Worm (Caenorhabditis elegans) whole organism, late embryonic: ENCODE data around the gene mec-14.

Experiments
- C38D4.7 ChIP-seq: fragments of 200-800 bp; sonication (Bioruptor generic); optimal IDR thresholded peaks from 2 replicates; lab custom pipeline; 2018; ENCODE audit warnings: mild to moderate bottlenecking, missing genetic modification characterization, moderate library complexity, missing compliant biosample characterization
- F13H6.1 ChIP-seq: sonication (generic microtip); optimal IDR thresholded peaks from 2 replicates; lab custom pipeline; 2016; ENCODE audit warnings: missing genetic modification characterization, missing compliant biosample characterization
- K09A11.1 ChIP-seq: sonication (generic microtip); optimal IDR thresholded peaks from 2 replicates; lab custom pipeline; 2017; ENCODE audit warnings: antibody characterized with exemption, mild to moderate bottlenecking, missing genetic modification characterization, missing compliant biosample characterization; ENCODE audit not compliant: insufficient read depth
- Y22D7AL.16 ChIP-seq: sonication (generic microtip); optimal IDR thresholded peaks from 2 replicates; lab custom pipeline; 2016; ENCODE audit warnings: missing genetic modification characterization, missing compliant biosample characterization
- ahr-1 ChIP-seq: sonication (generic microtip); optimal IDR thresholded peaks from 2 replicates; lab custom pipeline; 2016; ENCODE audit warnings: missing genetic modification characterization, missing compliant biosample characterization
- ceh-18 ChIP-seq: sonication (generic microtip); optimal IDR thresholded peaks from 2 replicates; lab custom pipeline; 2016; ENCODE audit warnings: missing genetic modification characterization, missing compliant biosample characterization
- ceh-2 ChIP-seq: sonication (generic microtip); optimal IDR thresholded peaks from 2 replicates; lab custom pipeline; 2016; ENCODE audit warnings: missing genotype, missing genetic modification characterization, missing compliant biosample characterization
- ceh-22 ChIP-seq: sonication (generic microtip); optimal IDR thresholded peaks from 2 replicates; lab custom pipeline; 2017; ENCODE audit warnings: missing biosample characterization, missing genetic modification characterization
- ceh-24 ChIP-seq: sonication (generic microtip); optimal IDR thresholded peaks from 2 replicates; lab custom pipeline; 2016; ENCODE audit warnings: mild to moderate bottlenecking, missing genetic modification characterization, missing compliant biosample characterization
- ceh-30 ChIP-seq: fragments of 150-350 bp; optimal IDR thresholded peaks from 2 replicates; lab custom pipeline; 2014; ENCODE audit warnings: missing biosample characterization, missing genetic modification characterization
- ceh-31 ChIP-seq: sonication (generic microtip); optimal IDR thresholded peaks from 2 replicates; lab custom pipeline; 2016; ENCODE audit warnings: missing genetic modification characterization, missing compliant biosample characterization
- ceh-48 ChIP-seq: sonication (generic microtip); optimal IDR thresholded peaks from 2 replicates; lab custom pipeline; 2016; ENCODE audit warnings: missing genetic modification characterization, inconsistent platforms, missing compliant biosample characterization
- ceh-6 ChIP-seq: fragments of 200-800 bp; sonication (Bioruptor generic); optimal IDR thresholded peaks from 2 replicates; lab custom pipeline; 2018; ENCODE audit warnings: mild to moderate bottlenecking, missing genetic modification characterization, missing compliant biosample characterization
- ceh-9 ChIP-seq: sonication (generic microtip); optimal IDR thresholded peaks from 2 replicates; lab custom pipeline; 2016; ENCODE audit warnings: mild to moderate bottlenecking, missing genetic modification characterization, inconsistent platforms, missing compliant biosample characterization
- dve-1 ChIP-seq: sonication (generic microtip); optimal IDR thresholded peaks from 2 replicates; lab custom pipeline; 2017; ENCODE audit warnings: antibody characterized with exemption, mild to moderate bottlenecking, missing genetic modification characterization, missing compliant biosample characterization
- elt-4 ChIP-seq: sonication (generic microtip); optimal IDR thresholded peaks from 2 replicates; lab custom pipeline; 2016; ENCODE audit warnings: missing genetic modification characterization, missing compliant biosample characterization
- eyg-1 ChIP-seq: sonication (generic microtip); optimal IDR thresholded peaks from 2 replicates; lab custom pipeline; 2016; ENCODE audit warnings: missing genotype, missing genetic modification characterization, missing compliant biosample characterization
- fkh-10 ChIP-seq: fragments of 150-350 bp; optimal IDR thresholded peaks from 2 replicates; lab custom pipeline; 2014; ENCODE audit warnings: missing biosample characterization, missing genetic modification reagents, missing genetic modification characterization
- fkh-6 ChIP-seq: sonication (generic microtip); optimal IDR thresholded peaks from 2 replicates; lab custom pipeline; 2016; ENCODE audit warnings: missing genetic modification characterization, missing compliant biosample characterization
- gmeb-2 ChIP-seq: sonication (generic microtip); optimal IDR thresholded peaks from 2 replicates; lab custom pipeline; 2016; ENCODE audit warnings: missing genetic modification characterization, inconsistent platforms, missing compliant biosample characterization
- hlh-13 ChIP-seq: fragments of 200-800 bp; sonication (Bioruptor generic); optimal IDR thresholded peaks from 2 replicates; lab custom pipeline; 2018; ENCODE audit warnings: mild to moderate bottlenecking, missing genetic modification characterization, missing compliant biosample characterization
- mec-3 ChIP-seq: sonication (generic microtip); optimal IDR thresholded peaks from 2 replicates; lab custom pipeline; 2016; ENCODE audit warnings: borderline replicate concordance, missing genetic modification characterization, missing compliant biosample characterization
- nfya-1 ChIP-seq: sonication (generic microtip); optimal IDR thresholded peaks from 2 replicates; lab custom pipeline; 2017; ENCODE audit warnings: missing genetic modification characterization, mild to moderate bottlenecking, missing compliant biosample characterization, antibody characterized with exemption, moderate library complexity
- odd-2 ChIP-seq: sonication (generic microtip); optimal IDR thresholded peaks from 2 replicates; lab custom pipeline; 2017; ENCODE audit warnings: antibody characterized with exemption, mild to moderate bottlenecking, missing genetic modification characterization, missing compliant biosample characterization
- pag-3 ChIP-seq: sonication (generic microtip); optimal IDR thresholded peaks from 2 replicates; lab custom pipeline; 2016; ENCODE audit warnings: missing compliant biosample characterization, missing genetic modification characterization, borderline replicate concordance
- pax-1 ChIP-seq: fragments of 150-350 bp; optimal IDR thresholded peaks from 2 replicates; lab custom pipeline; 2014; ENCODE audit warnings: missing biosample characterization, missing genetic modification characterization
- pha-2 ChIP-seq: sonication (generic microtip); optimal IDR thresholded peaks from 2 replicates; lab custom pipeline; 2017; ENCODE audit warnings: mild to moderate bottlenecking, missing genetic modification characterization, missing compliant biosample characterization
- pha-4 ChIP-seq: fragments of 150-350 bp; optimal IDR thresholded peaks from 2 replicates; lab custom pipeline; 2018; ENCODE audit warnings: missing biosample characterization, missing genetic modification reagents, missing genetic modification characterization
- rnt-1 ChIP-seq: sonication (generic microtip); optimal IDR thresholded peaks from 2 replicates; lab custom pipeline; 2016; ENCODE audit warnings: missing genetic modification characterization, missing compliant biosample characterization
- syd-9 ChIP-seq: sonication (generic microtip); optimal IDR thresholded peaks from 2 replicates; lab custom pipeline; 2016; ENCODE audit warnings: mild to moderate bottlenecking, missing genetic modification characterization, moderate library complexity, missing compliant biosample characterization
- tbx-2 ChIP-seq: sonication (generic microtip); optimal IDR thresholded peaks from 2 replicates; lab custom pipeline; 2016; ENCODE audit warnings: missing genetic modification characterization, missing compliant biosample characterization
- unc-3 ChIP-seq, 2 experiments: fragments of 200-800 bp in 1 of 2; sonication (Bioruptor generic) in 1 of 2; sonication (generic microtip) in 1 of 2; conservative IDR thresholded peaks in 1 of 2; optimal IDR thresholded peaks in 1 of 2; 2 replicates each; pipeline versions ENCODE4 v1.3.6 to Lab custom; 2016 to 2022; ENCODE audit warnings: missing compliant biosample characterization in 2 of 2, missing genetic modification characterization in 2 of 2, missing genetic modification reagents in 1 of 2
- unc-42 ChIP-seq: sonication (generic microtip); optimal IDR thresholded peaks from 2 replicates; lab custom pipeline; 2016; ENCODE audit warnings: missing genotype, missing genetic modification characterization, missing compliant biosample characterization
- unc-55 ChIP-seq: sonication (generic microtip); optimal IDR thresholded peaks from 2 replicates; lab custom pipeline; 2017; ENCODE audit warnings: missing biosample characterization, missing genetic modification reagents, missing genetic modification characterization
- ztf-16 ChIP-seq: sonication (generic microtip); optimal IDR thresholded peaks from 2 replicates; lab custom pipeline; 2017; ENCODE audit warnings: missing genetic modification characterization, missing compliant biosample characterization

mec-14 gene

DNA sequence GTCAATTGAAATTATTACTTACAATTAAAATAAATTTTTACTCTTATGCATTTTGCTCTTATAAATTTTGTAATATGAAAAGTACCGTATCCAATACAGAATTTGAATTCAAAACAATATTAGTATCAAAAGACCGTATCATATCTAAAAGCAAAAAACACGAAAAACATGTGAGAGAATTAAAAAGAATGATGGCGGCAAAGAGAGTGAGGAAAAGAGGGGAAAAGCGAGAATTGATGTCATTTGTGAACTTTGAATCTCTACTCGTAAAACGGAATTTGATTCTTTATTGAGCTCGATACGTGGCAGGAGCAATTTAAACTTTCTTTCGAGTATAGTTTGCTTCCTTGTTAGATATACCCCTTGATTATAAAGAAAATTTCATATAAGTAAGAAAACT lies 38.3 kb downstream of the mec-14 start:
- TF ChIP-seq hlh-13 (GFP tag; lab: Kevin White, UChicago) (no peak), ceh-2 (tag; lab: Kevin White, UChicago) (no peak), fkh-10 (GFP tag; lab: Kevin White, UChicago) (no peak), fkh-6 (no peak)

DNA sequence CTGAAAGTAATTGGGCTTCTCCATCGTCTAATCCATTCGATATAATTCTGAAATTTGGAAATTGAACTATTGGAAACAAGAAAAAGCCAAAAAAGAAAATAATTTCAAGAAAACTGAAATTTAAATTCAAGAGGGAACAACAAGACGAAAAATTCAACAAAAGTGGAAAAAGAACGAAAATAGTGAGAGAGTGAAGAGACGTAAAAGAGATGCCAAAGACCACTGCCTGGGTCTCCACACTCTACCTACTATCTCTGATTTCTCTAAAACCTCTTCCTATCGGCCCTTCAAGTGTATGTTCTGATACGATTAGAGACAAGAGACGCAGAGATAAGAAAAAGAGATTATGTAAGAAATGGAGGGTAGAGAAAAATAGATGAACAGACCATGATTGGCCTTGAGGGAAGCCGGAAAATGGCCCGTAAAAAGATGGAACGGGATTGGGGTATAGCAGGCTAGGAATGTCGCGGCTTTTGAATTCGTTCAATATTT lies 39.0 kb downstream of the mec-14 start, which contains the start of gene ogt-1:
TSS of gene ogt-1 (minus strand) at position 51 of the 492 bp plus-strand sequence.
- TF ChIP-seq unc-42: peak; percentile 66
- TF ChIP-seq ceh-31 (tag; lab: Kevin White, UChicago): peak; percentile 68
- no peak for TF ChIP-seq gmeb-2 (tag; lab: Kevin White, UChicago)
- peak; percentile 14 for TF ChIP-seq rnt-1 (tag; lab: Kevin White, UChicago)
- no peak for TF ChIP-seq K09A11.1 (tag; lab: Kevin White, UChicago)
- TF ChIP-seq ceh-18 (tag; lab: Kevin White, UChicago): peak; percentile 9
- TF ChIP-seq ztf-16 (tag; lab: Kevin White, UChicago): no peak
- TF ChIP-seq elt-4: no peak
- TF ChIP-seq nfya-1 (tag; lab: Kevin White, UChicago): peak; percentile 93
- TF ChIP-seq unc-55 (GFP tag; lab: Kevin White, UChicago): peak; percentile 78
- TF ChIP-seq pax-1 (tag; lab: Kevin White, UChicago): peak; percentile 79
- TF ChIP-seq dve-1: peak; percentile 12
- no peak for TF ChIP-seq ceh-24 (tag; lab: Kevin White, UChicago)
- peak; percentile 4 for TF ChIP-seq tbx-2 (tag; lab: Kevin White, UChicago)
- no peak for TF ChIP-seq ceh-9

DNA sequence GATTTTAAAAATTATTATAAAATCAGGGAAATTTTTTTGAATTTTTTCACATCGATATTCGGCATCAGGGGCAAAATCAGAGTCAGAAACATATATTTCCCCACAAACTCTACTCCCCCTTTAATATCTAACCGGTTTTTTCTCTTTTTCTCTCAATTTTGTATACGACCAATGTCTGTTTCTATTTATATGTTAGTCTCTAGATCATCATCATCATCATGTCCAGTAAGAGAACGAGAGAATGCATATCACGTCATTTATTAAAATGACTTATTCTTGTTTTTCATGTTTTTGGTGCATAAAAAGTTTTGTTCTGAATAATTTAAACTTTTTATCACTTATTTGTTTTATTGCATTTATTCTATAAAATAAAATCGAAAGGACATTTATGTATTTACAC lies 40.2 kb downstream of the mec-14 start:
- TF ChIP-seq pax-1 (tag; lab: Kevin White, UChicago) (no peak), nfya-1 (tag; lab: Kevin White, UChicago) (no peak), unc-3 (GFP tag; conservative IDR thresholded peaks at IDR 0.05; lab: Robert Waterston, UW) (no peak), unc-3 (tag; optimal IDR thresholded peaks at IDR 0.05; lab: Kevin White, UChicago) (no peak), pag-3 (tag; lab: Kevin White, UChicago) (no peak), Y22D7AL.16 (tag; lab: Kevin White, UChicago) (no peak), mec-3 (no peak), ceh-30 (tag; lab: Kevin White, UChicago) (no peak), unc-55 (GFP tag; lab: Kevin White, UChicago) (no peak), tbx-2 (tag; lab: Kevin White, UChicago) (no peak), K09A11.1 (tag; lab: Kevin White, UChicago) (no peak), syd-9 (tag; lab: Kevin White, UChicago) (no peak), eyg-1 (tag; lab: Kevin White, UChicago) (no peak), ahr-1 (tag; lab: Kevin White, UChicago) (no peak), ceh-6 (GFP tag; lab: Kevin White, UChicago) (no peak), C38D4.7 (GFP tag; lab: Kevin White, UChicago) (no peak), ceh-22 (tag; lab: Kevin White, UChicago) (no peak)

DNA sequence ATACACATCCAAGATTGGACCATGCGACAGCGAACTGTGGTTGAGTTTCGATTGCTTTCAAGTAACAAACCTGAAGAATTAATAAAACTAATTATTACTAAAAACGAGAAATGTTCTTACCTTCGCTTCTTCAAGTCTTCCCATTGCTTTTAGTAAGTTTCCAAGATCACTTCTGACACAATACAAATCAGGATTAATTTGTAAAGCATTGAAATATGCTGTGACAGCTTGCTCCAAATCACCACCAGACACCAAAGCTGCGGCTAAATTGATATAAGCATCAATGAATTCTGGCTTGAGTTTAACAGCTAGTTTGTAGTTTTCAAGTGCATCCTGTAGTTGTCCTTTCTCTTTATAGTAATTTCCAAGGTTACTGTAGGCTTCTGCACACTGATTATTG lies 42.6 kb downstream of the mec-14 start:
- TF ChIP-seq mec-3 (no peak), F13H6.1 (tag; lab: Kevin White, UChicago) (no peak), Y22D7AL.16 (tag; lab: Kevin White, UChicago) (no peak), pha-2 (no peak), ceh-48 (tag; lab: Kevin White, UChicago) (no peak), pag-3 (tag; lab: Kevin White, UChicago) (no peak), unc-3 (GFP tag; conservative IDR thresholded peaks at IDR 0.05; lab: Robert Waterston, UW) (no peak), unc-3 (tag; optimal IDR thresholded peaks at IDR 0.05; lab: Kevin White, UChicago) (no peak), syd-9 (tag; lab: Kevin White, UChicago) (no peak), ceh-9 (no peak), odd-2 (tag; lab: Kevin White, UChicago) (no peak), pha-4 (tag; lab: Kevin White, UChicago) (no peak), ceh-6 (GFP tag; lab: Kevin White, UChicago) (no peak), ceh-2 (tag; lab: Kevin White, UChicago) (no peak)
